Fruit fly (Drosophila melanogaster) whole organism, embryonic: ENCODE results near the gene CG31560.

Experiments
- Abd-B ChIP-seq: fragments of 200-800 bp; sonication (Bioruptor generic); optimal IDR thresholded peaks from 2 replicates; lab custom pipeline; 2018; ENCODE audit warnings: missing biosample characterization, mild to moderate bottlenecking, missing genetic modification characterization, moderate library complexity
- Antp ChIP-seq: fragments of 200-800 bp; sonication (Bioruptor generic); optimal IDR thresholded peaks from 3 replicates; lab custom pipeline; 2016; ENCODE audit warnings: missing biosample characterization, missing genetic modification characterization
- BEAF-32 ChIP-seq: fragments of 200-800 bp; sonication (Bioruptor generic); optimal IDR thresholded peaks from 3 replicates; lab custom pipeline; 2017; ENCODE audit warnings: missing biosample characterization, missing genetic modification characterization, mild to moderate bottlenecking, moderate library complexity, missing genetic modification reagents
- CG10366 ChIP-seq: fragments of 200-800 bp; sonication (Bioruptor generic); IDR thresholded peaks from 2 replicates; pipeline ENCODE4 v1.3.6; 2022; ENCODE audit warnings: missing biosample characterization, missing genetic modification characterization
- CG10462 ChIP-seq: fragments of 200-800 bp; sonication (Bioruptor generic); optimal IDR thresholded peaks from 2 replicates; lab custom pipeline; 2016; ENCODE audit warnings: missing biosample characterization, missing genetic modification characterization
- CG11504 ChIP-seq: fragments of 200-800 bp; sonication (Bioruptor generic); optimal IDR thresholded peaks from 3 replicates; lab custom pipeline; 2019; ENCODE audit warnings: missing biosample characterization, mild to moderate bottlenecking, missing genetic modification characterization, moderate library complexity
- CG11723 ChIP-seq: fragments of 200-800 bp; sonication (Bioruptor generic); optimal IDR thresholded peaks from 2 replicates; lab custom pipeline; 2017; ENCODE audit warnings: missing biosample characterization, mild to moderate bottlenecking, missing genetic modification characterization
- CG12104 ChIP-seq: fragments of 200-800 bp; sonication (Bioruptor generic); optimal IDR thresholded peaks from 3 replicates; lab custom pipeline; 2016; ENCODE audit warnings: missing biosample characterization, missing genetic modification characterization
- CG12155 ChIP-seq: fragments of 200-800 bp; sonication (Bioruptor generic); optimal IDR thresholded peaks from 3 replicates; lab custom pipeline; 2016; ENCODE audit warnings: missing biosample characterization, missing genetic modification characterization
- CG12391 ChIP-seq: fragments of 200-800 bp; sonication (Bioruptor generic); optimal IDR thresholded peaks from 3 replicates; lab custom pipeline; 2018; ENCODE audit warnings: missing biosample characterization, mild to moderate bottlenecking, missing genetic modification characterization, moderate library complexity
- CG14860 ChIP-seq: fragments of 200-800 bp; sonication (Bioruptor generic); IDR thresholded peaks from 3 replicates; pipeline ENCODE4 v1.3.6; 2022; ENCODE audit warnings: missing biosample characterization, missing genetic modification characterization; ENCODE audit not compliant: partially characterized antibody
- CG15514 ChIP-seq: fragments of 200-800 bp; sonication (Bioruptor generic); optimal IDR thresholded peaks from 3 replicates; lab custom pipeline; 2017; ENCODE audit warnings: missing biosample characterization, missing genetic modification characterization, mild to moderate bottlenecking, moderate library complexity, missing genetic modification reagents
- CG18764 ChIP-seq: fragments of 200-800 bp; sonication (Bioruptor generic); optimal IDR thresholded peaks from 3 replicates; lab custom pipeline; 2016; ENCODE audit warnings: missing biosample characterization, missing genetic modification characterization
- CG2120 ChIP-seq: fragments of 200-800 bp; sonication (Bioruptor generic); optimal IDR thresholded peaks from 3 replicates; lab custom pipeline; 2016; ENCODE audit warnings: missing biosample characterization, missing genetic modification characterization
- CG2889 ChIP-seq: fragments of 200-800 bp; sonication (Bioruptor generic); IDR thresholded peaks from 3 replicates; pipeline ENCODE4 v1.3.6; 2022; ENCODE audit warnings: missing biosample characterization, missing genetic modification characterization
- CG32767 ChIP-seq: fragments of 200-800 bp; sonication (Bioruptor generic); IDR thresholded peaks from 2 replicates; pipeline ENCODE4 v1.3.6; 2022; ENCODE audit warnings: missing biosample characterization, missing genetic modification characterization
- CG3847 ChIP-seq: fragments of 200-800 bp; sonication (Bioruptor generic); IDR thresholded peaks from 2 replicates; pipeline ENCODE4 v1.3.6; 2022; ENCODE audit warnings: missing biosample characterization, missing genetic modification characterization
- CG4282 ChIP-seq: fragments of 200-800 bp; sonication (Bioruptor generic); optimal IDR thresholded peaks from 2 replicates; lab custom pipeline; 2016; ENCODE audit warnings: missing biosample characterization, missing genetic modification characterization
- CG7271 ChIP-seq: fragments of 200-800 bp; sonication (Bioruptor generic); optimal IDR thresholded peaks from 2 replicates; lab custom pipeline; 2018; ENCODE audit warnings: missing biosample characterization, mild to moderate bottlenecking, missing genetic modification characterization, moderate library complexity
- CG7963 ChIP-seq: fragments of 200-800 bp; sonication (Bioruptor generic); IDR thresholded peaks from 3 replicates; pipeline ENCODE4 v1.3.6; 2022; ENCODE audit warnings: missing biosample characterization, missing genetic modification characterization; ENCODE audit not compliant: partially characterized antibody
- CoRest ChIP-seq: fragments of 200-800 bp; sonication (Bioruptor generic); optimal IDR thresholded peaks from 3 replicates; lab custom pipeline; 2018; ENCODE audit warnings: missing biosample characterization, mild to moderate bottlenecking, missing genetic modification characterization, moderate library complexity
- GATAe ChIP-seq: fragments of 200-800 bp; sonication (Bioruptor generic); conservative IDR thresholded peaks from 2 replicates; pipeline ENCODE4 v1.3.6; 2022; ENCODE audit warnings: missing biosample characterization, missing genetic modification characterization
- H2.0 ChIP-seq: fragments of 200-800 bp; sonication (Bioruptor generic); IDR thresholded peaks from 2 replicates; pipeline ENCODE4 v1.3.6; 2022; ENCODE audit warnings: missing biosample characterization, missing genetic modification characterization
- MBD-R2 ChIP-seq: fragments of 200-800 bp; sonication (Bioruptor generic); IDR thresholded peaks from 2 replicates; pipeline ENCODE4 v1.3.6; 2022; ENCODE audit warnings: missing biosample characterization, missing genetic modification characterization
- MESR4 ChIP-seq: fragments of 200-800 bp; sonication (Bioruptor generic); optimal IDR thresholded peaks from 2 replicates; lab custom pipeline; 2018; ENCODE audit warnings: missing biosample characterization, mild to moderate bottlenecking, missing genetic modification characterization, moderate library complexity
- NC2α ChIP-seq: fragments of 200-800 bp; sonication (Bioruptor generic); optimal IDR thresholded peaks from 2 replicates; lab custom pipeline; 2016; ENCODE audit warnings: missing biosample characterization, missing genetic modification characterization
- NC2β ChIP-seq: fragments of 200-800 bp; sonication (Bioruptor generic); optimal IDR thresholded peaks from 2 replicates; lab custom pipeline; 2016; ENCODE audit warnings: missing biosample characterization, missing genetic modification characterization
- NK7.1 ChIP-seq: fragments of 200-800 bp; sonication (Bioruptor generic); optimal IDR thresholded peaks from 3 replicates; lab custom pipeline; 2016; ENCODE audit warnings: missing biosample characterization, missing genetic modification characterization
- NfI ChIP-seq: fragments of 200-800 bp; sonication (Bioruptor generic); optimal IDR thresholded peaks from 3 replicates; lab custom pipeline; 2018; ENCODE audit warnings: missing biosample characterization, mild to moderate bottlenecking, missing genetic modification characterization, moderate library complexity
- PHDP ChIP-seq: fragments of 200-800 bp; sonication (Bioruptor generic); optimal IDR thresholded peaks from 3 replicates; lab custom pipeline; 2018; ENCODE audit warnings: missing biosample characterization, mild to moderate bottlenecking, missing genetic modification characterization, moderate library complexity
- Scr ChIP-seq: fragments of 200-800 bp; sonication (Bioruptor generic); IDR thresholded peaks from 2 replicates; pipeline ENCODE4 v1.3.6; 2022; ENCODE audit warnings: missing biosample characterization, missing genetic modification characterization; ENCODE audit not compliant: partially characterized antibody
- Sox100B ChIP-seq: fragments of 200-800 bp; sonication (Bioruptor generic); optimal IDR thresholded peaks from 3 replicates; lab custom pipeline; 2018; ENCODE audit warnings: missing biosample characterization, mild to moderate bottlenecking, missing genetic modification characterization
- Vsx1 ChIP-seq: fragments of 200-800 bp; sonication (Bioruptor generic); optimal IDR thresholded peaks from 2 replicates; lab custom pipeline; 2017; ENCODE audit warnings: missing biosample characterization, mild to moderate bottlenecking, missing genetic modification characterization, missing genetic modification reagents
- amos ChIP-seq: fragments of 200-800 bp; sonication (Bioruptor generic); IDR thresholded peaks from 2 replicates; pipeline ENCODE4 v1.3.6; 2022; ENCODE audit warnings: missing biosample characterization, missing genetic modification characterization; ENCODE audit not compliant: partially characterized antibody
- ara ChIP-seq: fragments of 200-800 bp; sonication (Bioruptor generic); IDR thresholded peaks from 2 replicates; pipeline ENCODE4 v1.3.6; 2022; ENCODE audit warnings: missing biosample characterization, missing genetic modification characterization
- bowl ChIP-seq: fragments of 200-800 bp; sonication (Bioruptor generic); IDR thresholded peaks from 2 replicates; pipeline ENCODE4 v1.3.6; 2022; ENCODE audit warnings: missing biosample characterization, missing genetic modification characterization
- chinmo ChIP-seq: fragments of 200-800 bp; sonication (Bioruptor generic); IDR thresholded peaks from 4 replicates; pipeline ENCODE4 v1.3.6; 2022; ENCODE audit warnings: missing biosample characterization, missing genetic modification characterization; ENCODE audit not compliant: partially characterized antibody
- crp ChIP-seq, 2 experiments: fragments of 200-800 bp; sonication (Bioruptor generic); optimal IDR thresholded peaks; 2 replicates in 1 of 2; 3 replicates in 1 of 2; lab custom pipeline; 2017; ENCODE audit warnings: missing biosample characterization in 2 of 2, missing genetic modification characterization in 2 of 2, mild to moderate bottlenecking in 1 of 2, moderate library complexity in 1 of 2
- dm ChIP-seq: fragments of 200-800 bp; sonication (Bioruptor generic); optimal IDR thresholded peaks from 3 replicates; lab custom pipeline; 2016; ENCODE audit warnings: missing biosample characterization, missing genetic modification characterization
- esg ChIP-seq: fragments of 200-800 bp; sonication (Bioruptor generic); conservative IDR thresholded peaks from 2 replicates; pipeline ENCODE4 v1.3.6; 2022; ENCODE audit warnings: missing biosample characterization, missing genetic modification characterization
- ham ChIP-seq: fragments of 200-800 bp; sonication (Bioruptor generic); IDR thresholded peaks from 2 replicates; pipeline ENCODE4 v1.3.6; 2022; ENCODE audit warnings: missing biosample characterization, missing genetic modification characterization
- hbn ChIP-seq: fragments of 200-800 bp; sonication (Bioruptor generic); IDR thresholded peaks from 2 replicates; pipeline ENCODE4 v1.3.6; 2022; ENCODE audit warnings: missing biosample characterization, missing genetic modification characterization; ENCODE audit not compliant: partially characterized antibody
- jumu ChIP-seq: fragments of 200-800 bp; sonication (Bioruptor generic); optimal IDR thresholded peaks from 3 replicates; lab custom pipeline; 2016; ENCODE audit warnings: missing biosample characterization, missing genetic modification characterization
- oc ChIP-seq: fragments of 200-800 bp; sonication (Bioruptor generic); optimal IDR thresholded peaks from 2 replicates; lab custom pipeline; 2018; ENCODE audit warnings: missing biosample characterization, mild to moderate bottlenecking, missing genetic modification characterization, moderate library complexity
- pzg ChIP-seq: fragments of 200-800 bp; sonication (Bioruptor generic); optimal IDR thresholded peaks from 3 replicates; lab custom pipeline; 2018; ENCODE audit warnings: missing biosample characterization, mild to moderate bottlenecking, missing genetic modification characterization, moderate library complexity
- sna ChIP-seq: fragments of 200-800 bp; sonication (Bioruptor generic); IDR thresholded peaks from 2 replicates; pipeline ENCODE4 v1.3.6; 2022; ENCODE audit warnings: missing biosample characterization, missing genetic modification characterization; ENCODE audit not compliant: partially characterized antibody
- tll ChIP-seq, 2 experiments: fragments of 200-800 bp in 1 of 2; fragments of >200 bp in 1 of 2; sonication (Bioruptor generic) in 1 of 2; optimal IDR thresholded peaks; 2 replicates each; lab custom pipeline; 2017 to 2019; ENCODE audit warnings: missing biosample characterization in 2 of 2, missing genetic modification characterization in 2 of 2, mild to moderate bottlenecking in 1 of 2, moderate library complexity in 1 of 2
- unc-4 ChIP-seq: fragments of 200-800 bp; sonication (Bioruptor generic); IDR thresholded peaks from 2 replicates; pipeline ENCODE4 v1.3.6; 2022; ENCODE audit warnings: missing biosample characterization, missing genetic modification characterization; ENCODE audit not compliant: partially characterized antibody
- zf30C ChIP-seq: fragments of 200-800 bp; sonication (Bioruptor generic); optimal IDR thresholded peaks from 3 replicates; lab custom pipeline; 2018; ENCODE audit warnings: missing biosample characterization, mild to moderate bottlenecking, missing genetic modification characterization
- zfh2 ChIP-seq: fragments of 200-800 bp; sonication (Bioruptor generic); optimal IDR thresholded peaks from 2 replicates; lab custom pipeline; 2016; ENCODE audit warnings: missing biosample characterization, missing genetic modification characterization

CG31560 gene

dm6 chr3R:6350755-6351154, 41.0 kb downstream of the CG31560 start, which contains the start of gene Pak (continued):
- TF ChIP-seq pzg (GFP tag; lab: Kevin White, UChicago) (peak; percentile 77), esg (GFP tag; lab: Robert Waterston, UW) (no peak), zf30C (no peak), CG3847 (0 out of 2 replicates have a peak, but pooled peaks have one; percentile 12), amos (GFP tag; lab: Robert Waterston, UW) (peak; percentile 97), CG11504 (tag; lab: Kevin White, UChicago) (peak; percentile 4), CG15514 (GFP tag; lab: Kevin White, UChicago) (peak; percentile 58), unc-4 (GFP tag; lab: Robert Waterston, UW) (peak; percentile 94), NfI (GFP tag; lab: Kevin White, UChicago) (no peak), MESR4 (peak; percentile 85), CG7963 (GFP tag; lab: Robert Waterston, UW) (peak; percentile 89), sna (GFP tag; lab: Robert Waterston, UW) (peak; percentile 92), CG11723 (GFP tag; lab: Kevin White, UChicago) (no peak), chinmo (peak; percentile 89; the same call in 2 of the 4 replicates), Sox100B (GFP tag; lab: Kevin White, UChicago) (no peak), CG12104 (no peak), Antp (no peak), hbn (peak; percentile 89), bowl (GFP tag; lab: Robert Waterston, UW) (no peak), Abd-B (GFP tag; lab: Kevin White, UChicago) (peak; percentile 12), BEAF-32 (GFP tag; lab: Kevin White, UChicago) (peak; percentile 95), crp (GFP tag; optimal IDR thresholded peaks at IDR 0.05; lab: Kevin White, UChicago) (no peak), CG12391 (no peak), CG2889 (no peak), zfh2 (GFP tag; lab: Kevin White, UChicago) (peak; percentile 7), Scr (peak; percentile 93), CG10366 (GFP tag; lab: Robert Waterston, UW) (no peak), GATAe (GFP tag; lab: Robert Waterston, UW) (no peak), oc (tag; lab: Kevin White, UChicago) (no peak), CG14860 (GFP tag; lab: Robert Waterston, UW) (peak; percentile 86), CG7271 (tag; lab: Kevin White, UChicago) (no peak), H2.0 (GFP tag; lab: Robert Waterston, UW) (no peak), ara (GFP tag; lab: Robert Waterston, UW) (no peak), ham (no peak), jumu (GFP tag; lab: Kevin White, UChicago) (peak; percentile 1), tll (GFP tag; optimal IDR thresholded peaks at IDR 0.05; lab: Kevin White, UChicago) (peak in 1 of 2 experiments; percentile 36), NK7.1 (no peak), CG10462 (GFP tag; lab: Kevin White, UChicago) (no peak), Vsx1 (GFP tag; lab: Kevin White, UChicago) (no peak), CG18764 (GFP tag; lab: Kevin White, UChicago) (no peak), PHDP (tag; lab: Kevin White, UChicago) (no peak), CG32767 (no peak), CG4282 (GFP tag; lab: Kevin White, UChicago) (no peak), NC2α (no peak), CoRest (tag; lab: Kevin White, UChicago) (peak; percentile 55), dm (GFP tag; lab: Kevin White, UChicago) (peak; percentile 13), MBD-R2 (peak; percentile 72), CG12155 (GFP tag; lab: Kevin White, UChicago) (no peak), CG2120 (GFP tag; lab: Kevin White, UChicago) (peak; percentile 26), NC2β (GFP tag; lab: Kevin White, UChicago) (no peak)
